Worm (Caenorhabditis elegans) whole organism, young adult: ENCODE measurements around the gene ugt-19.
"Not testable (repeated sequence)": the region's sequence is repeated elsewhere in the genome, so short reads cannot be mapped to it uniquely, and the experiment has no call there.

Source experiments
- B0035.1 ChIP-seq: sonication (generic microtip); optimal IDR thresholded peaks from 2 replicates; lab custom pipeline; 2016; ENCODE audit warnings: missing genetic modification characterization, mild to moderate bottlenecking, missing compliant biosample characterization, missing genotype, missing genetic modification reagents
- C17E4.6 ChIP-seq: fragments of 200-800 bp; sonication (Bioruptor generic); IDR thresholded peaks from 2 replicates; pipeline ENCODE4 v1.3.6; 2022; ENCODE audit warnings: missing genetic modification reagents, missing genetic modification characterization, missing compliant biosample characterization
- D2030.7 ChIP-seq: fragments of 200-800 bp; sonication (Bioruptor generic); IDR thresholded peaks from 2 replicates; pipeline ENCODE4 v1.3.6; 2022; ENCODE audit warnings: missing genetic modification reagents, missing genetic modification characterization, missing compliant biosample characterization
- F37B4.10 ChIP-seq: fragments of 200-800 bp; sonication (Bioruptor generic); IDR thresholded peaks from 2 replicates; pipeline ENCODE4 v1.3.6; 2022; ENCODE audit warnings: missing genetic modification characterization, missing compliant biosample characterization
- F52B5.7 ChIP-seq: sonication (generic microtip); optimal IDR thresholded peaks from 2 replicates; lab custom pipeline; 2016; ENCODE audit warnings: mild to moderate bottlenecking, missing genetic modification characterization, missing compliant biosample characterization
- F55B11.4 ChIP-seq: sonication (generic microtip); optimal IDR thresholded peaks from 2 replicates; lab custom pipeline; 2016; ENCODE audit warnings: missing compliant biosample characterization, missing genetic modification characterization, borderline replicate concordance; ENCODE audit not compliant: insufficient read depth
- F57C9.4 ChIP-seq: sonication (generic microtip); optimal IDR thresholded peaks from 2 replicates; lab custom pipeline; 2017; ENCODE audit warnings: mild to moderate bottlenecking, missing genetic modification characterization, missing compliant biosample characterization
- K11D2.4 ChIP-seq: fragments of 200-800 bp; sonication (Bioruptor generic); IDR thresholded peaks from 2 replicates; pipeline ENCODE4 v1.3.6; 2022; ENCODE audit warnings: missing genetic modification reagents, missing genetic modification characterization, missing compliant biosample characterization
- Y53G8AR.9 ChIP-seq: fragments of 200-800 bp; sonication (Bioruptor generic); conservative IDR thresholded peaks from 2 replicates; pipeline ENCODE4 v1.3.6; 2022; ENCODE audit warnings: missing genetic modification reagents, missing genetic modification characterization, missing compliant biosample characterization
- Y67H2A.10 ChIP-seq: fragments of 200-800 bp; sonication (Bioruptor generic); conservative IDR thresholded peaks from 2 replicates; pipeline ENCODE4 v1.3.6; 2022; ENCODE audit warnings: missing genetic modification reagents, missing genetic modification characterization, missing compliant biosample characterization
- Y79H2A.3 ChIP-seq: fragments of 200-800 bp; sonication (Bioruptor generic); conservative IDR thresholded peaks from 2 replicates; pipeline ENCODE4 v1.3.6; 2022; ENCODE audit warnings: missing genetic modification reagents, missing genetic modification characterization, missing compliant biosample characterization
- ZK185.1 ChIP-seq: sonication (generic microtip); optimal IDR thresholded peaks from 2 replicates; lab custom pipeline; 2016; ENCODE audit warnings: mild to moderate bottlenecking, missing genetic modification characterization, missing compliant biosample characterization; ENCODE audit not compliant: poor library complexity, severe bottlenecking
- aptf-3 ChIP-seq: fragments of 200-800 bp; sonication (Bioruptor generic); IDR thresholded peaks from 2 replicates; pipeline ENCODE4 v1.3.6; 2022; ENCODE audit warnings: missing genetic modification characterization, missing compliant biosample characterization
- attf-3 ChIP-seq: fragments of 200-800 bp; sonication (Bioruptor generic); conservative IDR thresholded peaks from 2 replicates; pipeline ENCODE4 v1.3.6; 2022; ENCODE audit warnings: missing genetic modification reagents, missing genetic modification characterization, missing compliant biosample characterization
- ccch-3 ChIP-seq: fragments of 200-800 bp; sonication (Bioruptor generic); optimal IDR thresholded peaks from 2 replicates; lab custom pipeline; 2018; ENCODE audit warnings: mild to moderate bottlenecking, missing genetic modification characterization, missing compliant biosample characterization
- cebp-1 ChIP-seq, 2 experiments: fragments of 200-800 bp in 1 of 2; sonication (Bioruptor generic) in 1 of 2; sonication (generic microtip) in 1 of 2; IDR thresholded peaks in 1 of 2; optimal IDR thresholded peaks in 1 of 2; 2 replicates each; pipeline versions ENCODE4 v1.3.6 to Lab custom; 2017 to 2022; ENCODE audit warnings: missing compliant biosample characterization in 2 of 2, missing genetic modification characterization in 2 of 2, mild to moderate bottlenecking in 1 of 2, missing genetic modification reagents in 1 of 2, moderate library complexity in 1 of 2
- ceh-91 ChIP-seq: fragments of 200-800 bp; sonication (Bioruptor generic); IDR thresholded peaks from 2 replicates; pipeline ENCODE4 v1.3.6; 2022; ENCODE audit warnings: missing genetic modification reagents, missing genetic modification characterization, missing compliant biosample characterization
- dox-1 ChIP-seq: fragments of 200-800 bp; sonication (Bioruptor generic); IDR thresholded peaks from 2 replicates; pipeline ENCODE4 v1.3.6; 2022; ENCODE audit warnings: missing genetic modification reagents, missing genetic modification characterization, missing compliant biosample characterization
- dpl-1 ChIP-seq: fragments of 150-350 bp; optimal IDR thresholded peaks from 2 replicates; lab custom pipeline; 2014; ENCODE audit warnings: missing biosample characterization, missing genetic modification reagents, missing genetic modification characterization
- efl-1 ChIP-seq: fragments of 150-350 bp; optimal IDR thresholded peaks from 2 replicates; lab custom pipeline; 2014; ENCODE audit warnings: missing biosample characterization, missing genetic modification reagents, missing genetic modification characterization
- ekl-4 ChIP-seq: fragments of 200-800 bp; sonication (Bioruptor generic); IDR thresholded peaks from 2 replicates; pipeline ENCODE4 v1.3.6; 2022; ENCODE audit warnings: missing genetic modification reagents, missing genetic modification characterization, missing compliant biosample characterization
- ets-4 ChIP-seq: fragments of 200-800 bp; sonication (Bioruptor generic); optimal IDR thresholded peaks from 2 replicates; lab custom pipeline; 2018; ENCODE audit warnings: mild to moderate bottlenecking, missing genetic modification characterization, missing compliant biosample characterization
- fkh-3 ChIP-seq: sonication (generic microtip); optimal IDR thresholded peaks from 2 replicates; lab custom pipeline; 2016; ENCODE audit warnings: mild to moderate bottlenecking, missing genetic modification characterization, missing compliant biosample characterization
- hmg-1.2 ChIP-seq: fragments of 200-800 bp; sonication (Bioruptor generic); IDR thresholded peaks from 2 replicates; pipeline ENCODE4 v1.3.6; 2022; ENCODE audit warnings: missing genetic modification reagents, missing genetic modification characterization, missing compliant biosample characterization
- let-526 ChIP-seq: fragments of 200-800 bp; sonication (Bioruptor generic); IDR thresholded peaks from 2 replicates; pipeline ENCODE4 v1.3.6; 2022; ENCODE audit warnings: missing genetic modification reagents, missing genetic modification characterization, missing compliant biosample characterization
- let-607 ChIP-seq, 2 experiments: fragments of 200-800 bp in 1 of 2; sonication (Bioruptor generic) in 1 of 2; sonication (generic microtip) in 1 of 2; optimal IDR thresholded peaks; 2 replicates each; lab custom pipeline; 2016 to 2018; ENCODE audit warnings: mild to moderate bottlenecking in 2 of 2, missing compliant biosample characterization in 2 of 2, missing genetic modification characterization in 2 of 2, moderate library complexity in 2 of 2, missing genotype in 1 of 2
- lin-35 ChIP-seq, 3 experiments: fragments of 150-350 bp in 2 of 3; sonication (generic microtip) in 1 of 3; optimal IDR thresholded peaks; 2 replicates each; lab custom pipeline; 2014 to 2018; ENCODE audit warnings: missing biosample characterization in 3 of 3, missing genetic modification characterization in 3 of 3, missing genetic modification reagents in 3 of 3
- lin-40 ChIP-seq: sonication (generic microtip); optimal IDR thresholded peaks from 2 replicates; lab custom pipeline; 2016; ENCODE audit warnings: missing genetic modification characterization, mild to moderate bottlenecking, missing compliant biosample characterization, missing genotype, missing genetic modification reagents
- madf-6 ChIP-seq: fragments of 200-800 bp; sonication (Bioruptor generic); IDR thresholded peaks from 2 replicates; pipeline ENCODE4 v1.3.6; 2022; ENCODE audit warnings: missing genetic modification reagents, missing genetic modification characterization, missing compliant biosample characterization
- madf-8 ChIP-seq: fragments of 200-800 bp; sonication (Bioruptor generic); conservative IDR thresholded peaks from 2 replicates; pipeline ENCODE4 v1.3.6; 2022; ENCODE audit warnings: missing genetic modification reagents, missing genetic modification characterization, missing compliant biosample characterization
- mel-28 ChIP-seq: sonication (generic microtip); optimal IDR thresholded peaks from 2 replicates; lab custom pipeline; 2016; ENCODE audit warnings: borderline replicate concordance, mild to moderate bottlenecking, missing genetic modification characterization, missing compliant biosample characterization
- mxl-1 ChIP-seq: sonication (generic microtip); optimal IDR thresholded peaks from 2 replicates; lab custom pipeline; 2016; ENCODE audit warnings: missing genetic modification characterization, missing compliant biosample characterization
- nhr-120 ChIP-seq: fragments of 200-800 bp; sonication (Bioruptor generic); IDR thresholded peaks from 2 replicates; pipeline ENCODE4 v1.3.6; 2022; ENCODE audit warnings: missing genetic modification characterization, missing compliant biosample characterization
- nhr-80 ChIP-seq: sonication (generic microtip); optimal IDR thresholded peaks from 2 replicates; lab custom pipeline; 2016; ENCODE audit warnings: missing genetic modification characterization, missing compliant biosample characterization
- nhr-90 ChIP-seq: sonication (generic microtip); optimal IDR thresholded peaks from 2 replicates; lab custom pipeline; 2016; ENCODE audit warnings: missing genotype, mild to moderate bottlenecking, missing genetic modification characterization, missing compliant biosample characterization
- pbrm-1 ChIP-seq: fragments of 200-800 bp; sonication (Bioruptor generic); IDR thresholded peaks from 2 replicates; pipeline ENCODE4 v1.3.6; 2022; ENCODE audit warnings: missing genetic modification reagents, missing genetic modification characterization, missing compliant biosample characterization
- pha-4 ChIP-seq: fragments of 150-350 bp; sonication (generic microtip); optimal IDR thresholded peaks from 2 replicates; lab custom pipeline; 2014; ENCODE audit warnings: missing biosample characterization, missing genetic modification reagents, missing genetic modification characterization
- sea-2 ChIP-seq: fragments of 200-800 bp; sonication (Bioruptor generic); IDR thresholded peaks from 2 replicates; pipeline ENCODE4 v1.3.6; 2022; ENCODE audit warnings: missing genetic modification characterization, missing compliant biosample characterization
- sptf-2 ChIP-seq: fragments of 200-800 bp; sonication (Bioruptor generic); optimal IDR thresholded peaks from 2 replicates; lab custom pipeline; 2018; ENCODE audit warnings: mild to moderate bottlenecking, missing genetic modification characterization, missing compliant biosample characterization
- tbp1 ChIP-seq: fragments of 200-800 bp; sonication (Bioruptor generic); optimal IDR thresholded peaks from 2 replicates; lab custom pipeline; 2018; ENCODE audit warnings: mild to moderate bottlenecking, missing genetic modification characterization, missing compliant biosample characterization
- unc-130 ChIP-seq: sonication (generic microtip); optimal IDR thresholded peaks from 2 replicates; lab custom pipeline; 2016; ENCODE audit warnings: missing genetic modification reagents, missing genetic modification characterization, missing compliant biosample characterization
- ztf-26 ChIP-seq: sonication (generic microtip); optimal IDR thresholded peaks from 2 replicates; lab custom pipeline; 2017; ENCODE audit warnings: missing genetic modification characterization, missing compliant biosample characterization

ugt-19 gene

ce11 chrIV:6047164-6047727, 32.5 kb downstream of the ugt-19 start:
- TF ChIP-seq pbrm-1 (GFP tag; lab: Robert Waterston, UW) (no peak), aptf-3 (no peak), let-526 (GFP tag; lab: Robert Waterston, UW) (no peak), nhr-120 (GFP tag; lab: Robert Waterston, UW) (no peak), D2030.7 (no peak), ZK185.1 (tag; lab: Kevin White, UChicago) (no peak), attf-3 (GFP tag; lab: Robert Waterston, UW) (no peak), pha-4 (tag; lab: Kevin White, UChicago) (no peak), F55B11.4 (tag; lab: Kevin White, UChicago) (no peak), ccch-3 (GFP tag; lab: Kevin White, UChicago) (no peak), hmg-1.2 (no peak), lin-35 (GFP tag; optimal IDR thresholded peaks at IDR 0.05; lab: Kevin White, UChicago) (no peak), nhr-90 (no peak), Y79H2A.3 (GFP tag; lab: Robert Waterston, UW) (no peak), dox-1 (GFP tag; lab: Robert Waterston, UW) (no peak)
- TF ChIP-seq, all 124 proteins: peak for 0

ce11 chrIV:6040676-6041075, 39.1 kb downstream of the ugt-19 start, which contains the start of gene kcc-2:
TSS of gene kcc-2 (plus strand) at chrIV:6040976.
- TF ChIP-seq lin-35 (GFP tag; optimal IDR thresholded peaks at IDR 0.05; lab: Kevin White, UChicago) (no peak), lin-40 (no peak), let-607 (tag; optimal IDR thresholded peaks at IDR 0.05; lab: Kevin White, UChicago) (no peak), K11D2.4 (no peak), C17E4.6 (GFP tag; lab: Robert Waterston, UW) (no peak), dox-1 (GFP tag; lab: Robert Waterston, UW) (no peak), mxl-1 (tag; lab: Kevin White, UChicago) (no peak), Y67H2A.10 (no peak), ztf-26 (tag; lab: Kevin White, UChicago) (no peak), fkh-3 (no peak), cebp-1 (GFP tag; IDR thresholded peaks at IDR 0.05; lab: Robert Waterston, UW) (no peak), cebp-1 (tag; optimal IDR thresholded peaks at IDR 0.05; lab: Kevin White, UChicago) (no peak)

- TF ChIP-seq tbp1 (GFP tag; lab: Kevin White, UChicago) = no peak
- peak; percentile 67; the same call in 1 of the 2 replicates for TF ChIP-seq hmg-1.2
These were observed 44.6 kb downstream of the ugt-19 start for ce11 chrIV:6035113-6035512.

ce11 chrIV:6033539-6033938, 46.2 kb downstream of the ugt-19 start, which contains the start of gene pqn-22:
TSS of gene pqn-22 (minus strand) at chrIV:6033639.
- TF ChIP-seq lin-35 (GFP tag; optimal IDR thresholded peaks at IDR 0.05; lab: Kevin White, UChicago); Y53G8AR.9 (GFP tag; lab: Robert Waterston, UW); dpl-1: not testable (repeated sequence)

- TF ChIP-seq ekl-4 (GFP tag; lab: Robert Waterston, UW) = no peak
- TF ChIP-seq ceh-91 (GFP tag; lab: Robert Waterston, UW) = no peak
- no peak for TF ChIP-seq mel-28 (tag; lab: Kevin White, UChicago)
- no peak for TF ChIP-seq unc-130 (GFP tag; lab: Kevin White, UChicago)
- no peak for TF ChIP-seq sea-2 (GFP tag; lab: Robert Waterston, UW)
- no peak for TF ChIP-seq F37B4.10 (GFP tag; lab: Robert Waterston, UW)
- TF ChIP-seq nhr-80 (tag; lab: Kevin White, UChicago) = no peak
- no peak for TF ChIP-seq sptf-2 (GFP tag; lab: Kevin White, UChicago)
- no peak for TF ChIP-seq Y79H2A.3 (GFP tag; lab: Robert Waterston, UW)
- no peak for TF ChIP-seq madf-8 (GFP tag; lab: Robert Waterston, UW)
- no peak for TF ChIP-seq pha-4 (tag; lab: Kevin White, UChicago)
- TF ChIP-seq B0035.1 (tag; lab: Kevin White, UChicago) = no peak
- TF ChIP-seq efl-1 (GFP tag; lab: Kevin White, UChicago) = no peak
- no peak for TF ChIP-seq madf-6 (GFP tag; lab: Robert Waterston, UW)
- TF ChIP-seq ets-4 (GFP tag; lab: Kevin White, UChicago) = no peak
- TF ChIP-seq F57C9.4 (tag; lab: Kevin White, UChicago) = no peak
- no peak for TF ChIP-seq F52B5.7 (tag; lab: Kevin White, UChicago)
These were observed 47.3 kb downstream of the ugt-19 start for ce11 chrIV:6032413-6032812.
